Worm (Caenorhabditis elegans) whole organism, early embryonic: ENCODE measurements around the gene spe-44.

Source experiments
- F13C5.2 ChIP-seq: sonication (generic microtip); optimal IDR thresholded peaks from 2 replicates; lab custom pipeline; 2017; ENCODE audit warnings: mild to moderate bottlenecking, missing genetic modification characterization, inconsistent platforms, missing compliant biosample characterization
- ceh-36 ChIP-seq: sonication (generic microtip); optimal IDR thresholded peaks from 2 replicates; lab custom pipeline; 2016; ENCODE audit warnings: missing genetic modification characterization, inconsistent platforms, missing compliant biosample characterization
- hmg-4 ChIP-seq: fragments of 200-800 bp; sonication (Bioruptor generic); optimal IDR thresholded peaks from 2 replicates; lab custom pipeline; 2018; ENCODE audit warnings: mild to moderate bottlenecking, missing genetic modification characterization, missing compliant biosample characterization
- hnd-1 ChIP-seq: sonication (generic microtip); optimal IDR thresholded peaks from 2 replicates; lab custom pipeline; 2016; ENCODE audit warnings: missing genetic modification characterization, missing compliant biosample characterization
- sea-1 ChIP-seq: fragments of 200-800 bp; sonication (Bioruptor generic); conservative IDR thresholded peaks from 2 replicates; pipeline ENCODE4 v1.3.6; 2022; ENCODE audit warnings: missing genetic modification characterization, missing compliant biosample characterization
- tra-4 ChIP-seq: sonication (generic microtip); optimal IDR thresholded peaks from 2 replicates; lab custom pipeline; 2017; ENCODE audit warnings: missing genetic modification characterization, missing compliant biosample characterization

ce11 chrIV:12419291-12419690 lies 34.7 kb downstream of the spe-44 start:
- TF ChIP-seq F13C5.2 (tag; lab: Kevin White, UChicago): no peak
- TF ChIP-seq tra-4 (tag; lab: Kevin White, UChicago): no peak
- no peak for TF ChIP-seq hnd-1 (tag; lab: Kevin White, UChicago)
- no peak for TF ChIP-seq hmg-4
- TF ChIP-seq ceh-36 (tag; lab: Kevin White, UChicago): no peak
- no peak for TF ChIP-seq sea-1
